Fruit fly (Drosophila melanogaster) whole organism, larva: ENCODE results near the gene CG42302.

ENCODE experiments used
- noc ChIP-seq: fragments of 200-800 bp; sonication (Bioruptor generic); optimal IDR thresholded peaks from 3 replicates; lab custom pipeline; 2019; ENCODE audit warnings: missing biosample characterization, mild to moderate bottlenecking, missing genetic modification characterization, moderate library complexity

The CG42302 gene

dm6 chrX:18685726-18686125, 39.7 kb downstream of the CG42302 start, which contains the start of gene phtm:
Gene phtm, plus strand, starts transcription at chrX:18685766.
- no peak for TF ChIP-seq noc

- no peak for TF ChIP-seq noc
Observed at dm6 chrX:18684928-18685327, 40.5 kb downstream of the CG42302 start.

DNA sequence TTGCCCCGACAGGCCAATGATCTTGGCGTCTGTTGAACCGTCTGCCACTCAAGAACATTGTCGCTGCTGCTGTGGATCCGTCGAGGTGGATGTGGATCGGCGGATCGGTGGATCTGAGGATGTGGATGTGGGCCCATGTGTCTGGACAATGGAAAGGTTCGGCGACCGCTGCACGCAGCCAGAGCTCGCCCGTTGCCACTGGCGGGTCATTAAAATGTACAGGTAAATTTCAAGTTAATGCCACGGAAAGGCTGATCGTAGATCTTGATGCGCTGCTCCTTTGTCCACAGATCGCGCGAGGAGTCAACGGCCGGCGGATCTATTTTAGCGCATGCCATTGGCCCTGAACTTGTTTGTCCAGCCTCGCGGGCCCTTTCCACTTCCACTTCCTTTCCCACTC, 41.0 kb downstream of the CG42302 start:
- TF ChIP-seq noc = no peak

dm6 chrX:18682815-18683214, 42.7 kb downstream of the CG42302 start:
- no peak for TF ChIP-seq noc

DNA sequence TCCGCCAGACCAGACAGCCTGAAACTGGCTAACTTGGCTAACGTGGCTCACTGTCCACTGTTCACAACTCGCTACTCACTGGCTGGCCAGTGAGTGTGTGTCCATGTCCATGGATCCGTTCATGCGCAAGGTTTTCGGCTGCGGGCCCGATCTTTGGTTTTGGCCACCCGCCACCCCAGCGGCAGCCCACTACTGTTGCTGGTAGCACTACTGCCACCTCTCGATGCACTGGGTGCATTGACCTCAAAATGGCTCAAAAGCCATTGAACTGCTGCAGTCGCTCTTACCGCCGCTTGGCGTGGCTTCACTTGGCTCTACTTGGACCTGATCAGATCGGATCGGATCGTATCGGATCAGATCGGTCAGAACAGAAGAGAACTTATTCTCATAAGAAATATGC, 44.1 kb downstream of the CG42302 start:
- TF ChIP-seq noc = no peak

- no peak for TF ChIP-seq noc
Observed at dm6 chrX:18678876-18679275, 46.6 kb downstream of the CG42302 start.

DNA sequence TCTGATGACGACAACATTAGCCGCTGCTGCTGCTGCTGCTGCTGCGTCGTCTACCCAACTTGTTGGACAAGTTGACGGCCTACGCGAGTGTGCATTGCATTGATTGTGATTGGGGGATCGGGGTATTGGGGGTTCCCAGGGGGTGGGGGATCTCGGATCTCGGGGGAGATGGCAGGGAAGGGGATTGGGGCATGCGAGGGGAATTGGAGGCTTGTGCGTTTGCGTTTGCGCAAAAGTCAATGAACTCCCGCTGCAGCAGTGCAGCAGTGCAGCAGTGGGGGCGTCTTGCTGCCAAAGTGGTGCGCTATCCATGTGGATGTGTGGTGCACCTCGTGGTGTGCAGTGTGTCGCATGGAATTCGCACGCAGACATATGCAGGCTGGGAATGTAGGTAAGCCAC, 48.7 kb downstream of the CG42302 start:
- no peak for TF ChIP-seq noc

dm6 chrX:18675702-18676101, 49.8 kb downstream of the CG42302 start:
- no peak for TF ChIP-seq noc

DNA sequence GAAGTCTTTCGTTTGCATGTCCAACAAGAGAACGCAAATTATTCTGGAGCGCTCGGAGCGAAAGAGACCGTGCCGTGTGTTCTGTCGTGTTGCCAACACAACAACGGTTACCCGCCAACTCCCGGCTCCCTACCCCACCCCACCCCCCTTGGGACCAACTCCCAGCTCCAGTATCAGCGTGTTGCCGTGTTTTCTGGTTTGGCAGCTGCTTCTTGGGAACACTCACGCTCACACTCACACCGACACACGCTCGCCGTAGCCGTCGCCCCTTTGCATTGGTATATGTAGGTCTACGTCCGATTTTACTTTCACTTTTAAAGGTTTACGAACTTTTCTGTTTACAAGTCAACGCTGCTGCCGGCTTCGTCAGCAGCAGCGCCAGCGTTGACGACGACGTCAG, 50.2 kb downstream of the CG42302 start:
- TF ChIP-seq noc = no peak
